Worm (Caenorhabditis elegans): ENCODE data around the gene W09D6.5.
A peak's percentile ranks its signal among the peaks of the same experiment; 100 is the strongest.

The W09D6.5 gene

ce11 chrIII:11079445-11079844 lies 8.8 kb upstream of the W09D6.5 start, which contains the start of gene W09D6.4:
Gene W09D6.4, plus strand, starts transcription at chrIII:11079745.
- TF ChIP-seq ceh-44 (GFP tag; IDR thresholded peaks at IDR 0.05) (no peak), dpl-1 (GFP tag; optimal IDR thresholded peaks at IDR 0.05) (no peak), zag-1 (tag; optimal IDR thresholded peaks at IDR 0.05) (no peak), R02D3.7 (tag; optimal IDR thresholded peaks at IDR 0.05) (no peak), dmd-9 (GFP tag; IDR thresholded peaks at IDR 0.05) (no peak), nhr-28 (tag; optimal IDR thresholded peaks at IDR 0.05) (no peak), daf-12 (tag; optimal IDR thresholded peaks at IDR 0.05) (no peak), rbr-2 (tag; optimal IDR thresholded peaks at IDR 0.05) (no peak), ama-1 (optimal IDR thresholded peaks at IDR 0.05) (no peak), mep-1 (tag; optimal IDR thresholded peaks at IDR 0.05) (no peak), sdz-12 (GFP tag; optimal IDR thresholded peaks at IDR 0.05) (no peak), mxl-2 (GFP tag; conservative IDR thresholded peaks at IDR 0.05) (no peak), lin-29 (GFP tag; IDR thresholded peaks at IDR 0.05) (no peak), tra-1 (GFP tag; IDR thresholded peaks at IDR 0.05) (no peak), hmg-1.1 (GFP tag; IDR thresholded peaks at IDR 0.05) (no peak), tag-97 (GFP tag; IDR thresholded peaks at IDR 0.05) (no peak), lin-1 (GFP tag; IDR thresholded peaks at IDR 0.05) (no peak)

- TF ChIP-seq ceh-28 (tag; optimal IDR thresholded peaks at IDR 0.05) = peak; percentile 84
- TF ChIP-seq aha-1 (tag) = peak; percentile 29
Observed at ce11 chrIII:11079884-11080283, 8.4 kb upstream of the W09D6.5 start.

- TF ChIP-seq unc-62 (GFP tag; optimal IDR thresholded peaks at IDR 0.05 in 1 of 2) (peak in 1 of 2 experiments; percentile 88), unc-62 (tag; optimal IDR thresholded peaks at IDR 0.05) (no peak), Y105C5A.15 (GFP tag; IDR thresholded peaks at IDR 0.05) (no peak)
Observed at ce11 chrIII:11082604-11083003, 5.7 kb upstream of the W09D6.5 start.

- TF ChIP-seq dmd-6 (GFP tag; IDR thresholded peaks at IDR 0.05) (peak; percentile 33; the same call in 1 of the 2 replicates), madf-5 (GFP tag; IDR thresholded peaks at IDR 0.05) (no peak), cey-2 (tag; optimal IDR thresholded peaks at IDR 0.05; ENCODE audit: borderline replicate concordance, insufficient read depth) (no peak), F10B5.3 (tag; optimal IDR thresholded peaks at IDR 0.05) (no peak), D1046.2 (GFP tag; IDR thresholded peaks at IDR 0.05) (no peak), php-3 (GFP tag; IDR thresholded peaks at IDR 0.05) (no peak), daf-8 (GFP tag; IDR thresholded peaks at IDR 0.05) (no peak), hlh-30 (tag; optimal IDR thresholded peaks at IDR 0.05; ENCODE audit: insufficient read depth) (no peak), pqm-1 (tag; optimal IDR thresholded peaks at IDR 0.05) (peak; percentile 74), hif-1 (tag; optimal IDR thresholded peaks at IDR 0.05) (no peak), ama-1 (optimal IDR thresholded peaks at IDR 0.05) (no peak), nhr-11 (tag; optimal IDR thresholded peaks at IDR 0.05) (no peak), nhr-28 (tag; optimal IDR thresholded peaks at IDR 0.05) (peak; percentile 56), nhr-10 (tag; optimal IDR thresholded peaks at IDR 0.05) (no peak), dmd-9 (GFP tag; IDR thresholded peaks at IDR 0.05) (no peak), ceh-28 (tag; optimal IDR thresholded peaks at IDR 0.05) (no peak), ceh-82 (tag; optimal IDR thresholded peaks at IDR 0.05) (no peak), mdt-29 (GFP tag; IDR thresholded peaks at IDR 0.05) (no peak), lin-1 (GFP tag; IDR thresholded peaks at IDR 0.05) (no peak), ctbp-1 (GFP tag; IDR thresholded peaks at IDR 0.05) (no peak), set-16 (GFP tag; IDR thresholded peaks at IDR 0.05) (no peak), snpc-1.2 (GFP tag; IDR thresholded peaks at IDR 0.05) (no peak), daf-16 (GFP tag; optimal IDR thresholded peaks at IDR 0.05) (no peak), daf-16 (tag; optimal IDR thresholded peaks at IDR 0.05) (peak; percentile 9), snpc-4 (tag; optimal IDR thresholded peaks at IDR 0.05) (no peak), hlh-11 (tag; optimal IDR thresholded peaks at IDR 0.05) (no peak), nhr-25 (tag; optimal IDR thresholded peaks at IDR 0.05; ENCODE audit: borderline replicate concordance, insufficient read depth) (no peak), vab-7 (GFP tag; IDR thresholded peaks at IDR 0.05) (no peak), rbr-2 (tag; optimal IDR thresholded peaks at IDR 0.05) (no peak), tra-1 (GFP tag; IDR thresholded peaks at IDR 0.05) (no peak), lin-13 (GFP tag; optimal IDR thresholded peaks at IDR 0.05) (peak; percentile 26), saeg-2 (GFP tag; IDR thresholded peaks at IDR 0.05) (no peak)
Observed at ce11 chrIII:11083993-11084392, 4.3 kb upstream of the W09D6.5 start.

Data from whole organism, L4 larva.